Worm (Caenorhabditis elegans): ENCODE results near the gene ZC395.4.
A peak's percentile ranks its signal among the peaks of the same experiment; 100 is the strongest.

Gene ZC395.4

DNA sequence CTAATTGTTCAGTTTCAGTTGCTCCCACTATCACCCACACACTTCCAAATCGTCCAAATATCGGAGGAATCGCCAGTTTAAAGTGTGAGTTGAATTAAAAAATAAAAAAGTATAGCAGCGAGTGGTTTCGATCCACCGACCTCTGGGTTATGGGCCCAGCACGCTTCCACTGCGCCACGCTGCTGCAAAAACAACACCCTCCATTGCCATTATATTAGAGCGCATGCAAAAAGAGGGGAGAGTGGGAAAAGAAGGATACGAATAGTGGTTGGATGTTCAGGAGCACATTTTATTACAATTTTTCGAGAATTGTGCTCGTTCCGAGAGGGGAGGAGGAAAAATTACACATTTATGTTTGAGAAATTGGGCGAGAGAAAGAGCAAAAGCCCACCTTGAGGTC, 25.0 kb downstream of the ZC395.4 start (continued):
- TF ChIP-seq cey-2 (tag; optimal IDR thresholded peaks at IDR 0.05; ENCODE audit: borderline replicate concordance, insufficient read depth) (no peak), mxl-3 (GFP tag; optimal IDR thresholded peaks at IDR 0.05) (no peak), daf-19 (GFP tag; conservative IDR thresholded peaks at IDR 0.05) (peak; percentile 92), rbr-2 (tag; optimal IDR thresholded peaks at IDR 0.05) (peak; percentile 64), pha-4 (GFP tag; IDR thresholded peaks at IDR 0.05) (peak; percentile 90), pha-4 (tag; optimal IDR thresholded peaks at IDR 0.05) (no peak), F10B5.3 (tag; optimal IDR thresholded peaks at IDR 0.05) (peak; percentile 41), snpc-1.2 (GFP tag; IDR thresholded peaks at IDR 0.05) (peak; percentile 46; the same call in 1 of the 2 replicates), tag-97 (GFP tag; IDR thresholded peaks at IDR 0.05) (no peak), snpc-4 (tag; optimal IDR thresholded peaks at IDR 0.05) (no peak), egl-27 (tag; optimal IDR thresholded peaks at IDR 0.05) (no peak), nhr-10 (tag; optimal IDR thresholded peaks at IDR 0.05) (no peak), php-3 (GFP tag; IDR thresholded peaks at IDR 0.05) (peak; percentile 85), nhr-41 (GFP tag; IDR thresholded peaks at IDR 0.05) (peak; percentile 65; the same call in 1 of the 2 replicates), unc-39 (tag; optimal IDR thresholded peaks at IDR 0.05) (no peak), lin-1 (GFP tag; IDR thresholded peaks at IDR 0.05) (peak; percentile 68), lir-3 (tag; optimal IDR thresholded peaks at IDR 0.05) (peak; percentile 81), daf-8 (GFP tag; IDR thresholded peaks at IDR 0.05) (no peak), ama-1 (optimal IDR thresholded peaks at IDR 0.05) (no peak), dpl-1 (GFP tag; optimal IDR thresholded peaks at IDR 0.05) (peak; percentile 18)

DNA sequence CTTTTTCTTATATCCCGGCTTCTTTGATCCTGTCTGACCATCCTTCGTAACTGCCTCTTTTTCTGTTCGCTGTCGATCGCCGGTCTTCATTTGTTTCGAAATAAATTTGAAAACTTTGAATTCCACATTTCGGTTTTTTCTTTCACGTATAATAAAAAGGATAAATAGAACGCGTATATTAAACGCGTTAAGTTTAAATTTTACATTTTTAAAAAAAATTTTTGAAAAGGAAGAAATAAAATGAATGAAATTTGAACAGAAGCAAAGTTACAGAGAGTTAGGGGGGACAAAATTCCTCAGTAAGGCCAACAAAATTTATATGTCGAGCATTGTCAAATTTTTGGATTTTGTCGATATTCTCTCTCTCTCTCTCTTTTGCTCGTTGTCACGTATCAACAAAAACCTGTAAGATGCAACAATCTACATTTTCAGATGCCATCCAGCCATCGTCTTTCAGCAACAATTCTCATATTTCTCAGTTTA, 31.9 kb downstream of the ZC395.4 start, which contains the start of the genes T15B12.2 and F52C9.5:
Gene T15B12.2 (minus strand): TSS at position 101 of the 483 bp plus-strand sequence.
Gene F52C9.5 (plus strand): TSS at position 433 of the 483 bp plus-strand sequence.
- TF ChIP-seq nhr-102 (tag; optimal IDR thresholded peaks at IDR 0.05) (no peak), egl-27 (tag; optimal IDR thresholded peaks at IDR 0.05) (no peak), ceh-32 (tag; optimal IDR thresholded peaks at IDR 0.05; ENCODE audit: poor library complexity) (no peak), daf-19 (GFP tag; conservative IDR thresholded peaks at IDR 0.05) (no peak), ama-1 (optimal IDR thresholded peaks at IDR 0.05) (no peak), attf-4 (tag; optimal IDR thresholded peaks at IDR 0.05) (no peak), lin-39 (tag; optimal IDR thresholded peaks at IDR 0.05) (no peak), unc-62 (GFP tag; optimal IDR thresholded peaks at IDR 0.05 in 1 of 2) (no peak), unc-62 (tag; optimal IDR thresholded peaks at IDR 0.05) (no peak)

DNA sequence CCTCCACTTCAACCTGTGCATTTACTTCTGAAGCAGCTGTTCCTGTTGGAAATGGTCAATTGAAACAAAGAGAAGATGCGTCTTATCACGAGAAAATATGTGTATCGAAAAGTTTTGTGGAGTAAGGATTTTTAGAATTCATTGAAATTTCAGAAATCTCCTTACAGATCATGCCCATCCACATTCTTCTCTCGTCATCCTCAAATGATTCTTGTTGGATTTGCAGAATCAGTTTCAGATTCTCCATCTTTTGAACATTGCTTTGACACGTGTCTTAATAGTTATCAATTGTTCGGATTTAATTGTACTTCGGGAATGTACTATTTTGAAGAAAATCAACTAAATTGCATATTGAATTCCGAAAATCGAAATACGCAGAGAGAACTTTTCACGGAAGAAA, 34.1 kb downstream of the ZC395.4 start:
- TF ChIP-seq T20F7.1 (GFP tag; optimal IDR thresholded peaks at IDR 0.05) (no peak), unc-62 (GFP tag; optimal IDR thresholded peaks at IDR 0.05 in 1 of 2) (peak in 1 of 2 experiments; percentile 98), unc-62 (tag; optimal IDR thresholded peaks at IDR 0.05) (no peak), ceh-32 (tag; optimal IDR thresholded peaks at IDR 0.05; ENCODE audit: poor library complexity) (no peak), lin-1 (GFP tag; IDR thresholded peaks at IDR 0.05) (no peak)

DNA sequence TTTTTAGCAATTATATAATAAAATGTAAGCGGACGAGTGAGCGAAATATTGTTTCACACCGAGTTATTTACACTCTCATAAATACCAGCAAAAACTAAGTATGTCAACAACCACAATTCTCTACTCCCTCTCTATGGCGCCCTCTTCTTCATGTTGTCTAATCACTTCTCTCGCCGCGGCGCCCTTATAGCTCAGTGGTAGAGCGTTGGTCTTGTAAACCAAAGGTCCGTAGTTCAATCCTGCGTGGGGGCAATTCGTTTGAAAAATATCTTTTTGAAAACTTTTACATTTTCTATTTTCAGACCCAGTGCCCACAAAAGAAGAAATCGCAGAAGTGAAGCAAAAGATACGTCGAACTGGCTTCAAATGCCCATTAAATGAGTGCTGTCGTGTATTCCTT, 35.8 kb downstream of the ZC395.4 start:
- no peak for TF ChIP-seq snpc-4 (tag; optimal IDR thresholded peaks at IDR 0.05)
- TF ChIP-seq nhr-77 (tag; optimal IDR thresholded peaks at IDR 0.05) = peak; percentile 0
- TF ChIP-seq Y48G9A.11 (GFP tag; IDR thresholded peaks at IDR 0.05) = peak; percentile 90
- no peak for TF ChIP-seq ceh-82 (tag; optimal IDR thresholded peaks at IDR 0.05)
- TF ChIP-seq ZK546.5 (tag; optimal IDR thresholded peaks at IDR 0.05) = no peak
- no peak for TF ChIP-seq zag-1 (tag; optimal IDR thresholded peaks at IDR 0.05)
- no peak for TF ChIP-seq mdl-1 (tag; optimal IDR thresholded peaks at IDR 0.05)
- peak; percentile 79 for TF ChIP-seq unc-130 (GFP tag; optimal IDR thresholded peaks at IDR 0.05)
- TF ChIP-seq F49E8.2 (tag; optimal IDR thresholded peaks at IDR 0.05; ENCODE audit: borderline replicate concordance) = peak; percentile 61
- peak; percentile 86 for TF ChIP-seq lin-38 (GFP tag; IDR thresholded peaks at IDR 0.05)
- peak; percentile 91 for TF ChIP-seq snpc-1.2 (GFP tag; IDR thresholded peaks at IDR 0.05)
- peak; percentile 63 for TF ChIP-seq ztf-7 (tag; optimal IDR thresholded peaks at IDR 0.05)
- peak; percentile 81 for TF ChIP-seq lir-3 (tag; optimal IDR thresholded peaks at IDR 0.05)
- TF ChIP-seq nhr-48 (tag; optimal IDR thresholded peaks at IDR 0.05) = no peak
- peak; percentile 93 for TF ChIP-seq daf-19 (GFP tag; conservative IDR thresholded peaks at IDR 0.05)
- no peak for TF ChIP-seq lin-15B (tag; optimal IDR thresholded peaks at IDR 0.05)
- no peak for TF ChIP-seq attf-4 (tag; optimal IDR thresholded peaks at IDR 0.05)
- TF ChIP-seq F44E2.7 (GFP tag; IDR thresholded peaks at IDR 0.05) = peak; percentile 94
- peak; percentile 91 for TF ChIP-seq T26A8.4 (GFP tag; IDR thresholded peaks at IDR 0.05)
- TF ChIP-seq Y5F2A.4 (GFP tag; optimal IDR thresholded peaks at IDR 0.05) = peak; percentile 79
- peak; percentile 59 for TF ChIP-seq F10B5.3 (tag; optimal IDR thresholded peaks at IDR 0.05)
- peak; percentile 96 for TF ChIP-seq nhr-41 (GFP tag; IDR thresholded peaks at IDR 0.05)
- TF ChIP-seq unc-62 (GFP tag; optimal IDR thresholded peaks at IDR 0.05 in 1 of 2) = no peak
- no peak for TF ChIP-seq unc-62 (tag; optimal IDR thresholded peaks at IDR 0.05)
- TF ChIP-seq ctbp-1 (GFP tag; IDR thresholded peaks at IDR 0.05) = peak; percentile 95
- peak; percentile 49 for TF ChIP-seq hlh-30 (tag; optimal IDR thresholded peaks at IDR 0.05; ENCODE audit: insufficient read depth)
- TF ChIP-seq dmd-8 (GFP tag; IDR thresholded peaks at IDR 0.05) = peak; percentile 99
